Fruit fly (Drosophila melanogaster) whole organism, wandering third instar larva: ENCODE measurements around the gene CG5274.
A peak's percentile ranks its signal among the peaks of the same experiment; 100 is the strongest.

Source experiments
- Abd-B ChIP-seq: fragments of >200 bp; optimal IDR thresholded peaks from 2 replicates; lab custom pipeline; 2017; ENCODE audit warnings: missing biosample characterization, missing genetic modification characterization
- CG32264 ChIP-seq: fragments of 200-800 bp; sonication (Bioruptor generic); optimal IDR thresholded peaks from 2 replicates; lab custom pipeline; 2016; ENCODE audit warnings: missing biosample characterization, missing genetic modification characterization
- CG9705 ChIP-seq: fragments of 200-800 bp; sonication (Bioruptor generic); optimal IDR thresholded peaks from 2 replicates; lab custom pipeline; 2018; ENCODE audit warnings: missing biosample characterization, mild to moderate bottlenecking, missing genetic modification characterization
- CrebA ChIP-seq: fragments of 200-800 bp; sonication (Bioruptor generic); optimal IDR thresholded peaks from 2 replicates; lab custom pipeline; 2016; ENCODE audit warnings: missing biosample characterization, mild to moderate bottlenecking, missing genetic modification characterization, borderline replicate concordance
- Dfd ChIP-seq: fragments of >200 bp; optimal IDR thresholded peaks from 2 replicates; lab custom pipeline; 2017; ENCODE audit warnings: missing biosample characterization, missing genetic modification characterization
- Dif ChIP-seq: fragments of 200-275, 200-300 bp; sonication (Bioruptor generic); optimal IDR thresholded peaks from 2 replicates; lab custom pipeline; 2018; ENCODE audit warnings: missing biosample characterization, missing genetic modification characterization; ENCODE audit not compliant: partially characterized antibody
- GATAd ChIP-seq: sonication (Bioruptor generic); optimal IDR thresholded peaks from 2 replicates; lab custom pipeline; 2016; ENCODE audit warnings: missing biosample characterization, missing genetic modification characterization
- HLH106 ChIP-seq: fragments of 200-800 bp; optimal IDR thresholded peaks from 3 replicates; lab custom pipeline; 2019; ENCODE audit warnings: missing biosample characterization, mild to moderate bottlenecking, missing genetic modification characterization, moderate library complexity
- Hnf4 ChIP-seq: fragments of 200-800 bp; sonication (Bioruptor generic); optimal IDR thresholded peaks from 2 replicates; lab custom pipeline; 2016; ENCODE audit warnings: missing biosample characterization, mild to moderate bottlenecking, missing genetic modification characterization
- Hr78 ChIP-seq: fragments of >200 bp; optimal IDR thresholded peaks from 2 replicates; lab custom pipeline; 2017; ENCODE audit warnings: missing biosample characterization, missing genetic modification characterization
- Hr83 ChIP-seq: fragments of 200-300 bp; sonication (Bioruptor generic); optimal IDR thresholded peaks from 2 replicates; lab custom pipeline; 2016; ENCODE audit warnings: missing biosample characterization, mild to moderate bottlenecking, missing genetic modification characterization, moderate library complexity; ENCODE audit not compliant: poor library complexity, severe bottlenecking
- Jra ChIP-seq: sonication (Bioruptor generic); optimal IDR thresholded peaks from 2 replicates; lab custom pipeline; 2016; ENCODE audit warnings: missing biosample characterization, missing genetic modification characterization
- Mio ChIP-seq: sonication (Bioruptor generic); optimal IDR thresholded peaks from 2 replicates; lab custom pipeline; 2016; ENCODE audit warnings: missing biosample characterization, missing genetic modification characterization
- Myc ChIP-seq: fragments of >200 bp; optimal IDR thresholded peaks from 2 replicates; lab custom pipeline; 2017
- N ChIP-seq: fragments of >200 bp; optimal IDR thresholded peaks from 2 replicates; lab custom pipeline; 2018; ENCODE audit warnings: missing biosample characterization, missing external identifiers, missing genetic modification characterization
- OdsH ChIP-seq: fragments of 200-800 bp; sonication (Bioruptor generic); optimal IDR thresholded peaks from 2 replicates; lab custom pipeline; 2016; ENCODE audit warnings: missing biosample characterization, mild to moderate bottlenecking, missing genetic modification characterization
- Rel ChIP-seq, 2 experiments: fragments of 200-800 bp; sonication (Bioruptor generic) in 1 of 2; optimal IDR thresholded peaks; 2 replicates in 1 of 2; 3 replicates in 1 of 2; lab custom pipeline; 2016 to 2019; ENCODE audit warnings: mild to moderate bottlenecking in 2 of 2, missing biosample characterization in 2 of 2, missing genetic modification characterization in 2 of 2, moderate library complexity in 1 of 2
- Sp1 ChIP-seq: fragments of 200-800 bp; sonication (Bioruptor generic); optimal IDR thresholded peaks from 3 replicates; lab custom pipeline; 2019; ENCODE audit warnings: missing biosample characterization, mild to moderate bottlenecking, missing genetic modification characterization, moderate library complexity
- Vsx2 ChIP-seq: fragments of 200-300, 225-300 bp; sonication (Bioruptor generic); optimal IDR thresholded peaks from 2 replicates; lab custom pipeline; 2018; ENCODE audit warnings: missing biosample characterization, missing genetic modification characterization; ENCODE audit not compliant: partially characterized antibody
- br ChIP-seq: fragments of 200-800 bp; sonication (Bioruptor generic); optimal IDR thresholded peaks from 2 replicates; lab custom pipeline; 2016; ENCODE audit warnings: missing biosample characterization, missing genetic modification characterization
- brk ChIP-seq: fragments of 200-800 bp; sonication (Bioruptor generic); optimal IDR thresholded peaks from 2 replicates; lab custom pipeline; 2016; ENCODE audit warnings: missing biosample characterization, mild to moderate bottlenecking, missing genetic modification characterization
- dl ChIP-seq, 2 experiments: fragments of 175-275, 200-275 bp in 1 of 2; fragments of 200-275 bp in 1 of 2; sonication (Bioruptor generic); optimal IDR thresholded peaks; lab custom pipeline; 2018; ENCODE audit warnings: mild to moderate bottlenecking in 2 of 2, missing biosample characterization in 2 of 2, missing genetic modification characterization in 2 of 2, moderate library complexity in 2 of 2; ENCODE audit not compliant: partially characterized antibody in 2 of 2, insufficient read depth in 1 of 2
- dmrt93B ChIP-seq: fragments of 200-800 bp; sonication (Bioruptor generic); optimal IDR thresholded peaks from 2 replicates; lab custom pipeline; 2018; ENCODE audit warnings: missing biosample characterization, mild to moderate bottlenecking, missing genetic modification characterization
- dsf ChIP-seq: sonication (Bioruptor generic); optimal IDR thresholded peaks from 2 replicates; lab custom pipeline; 2016; ENCODE audit warnings: missing biosample characterization, missing genetic modification characterization, borderline replicate concordance
- ey ChIP-seq: fragments of 200-800 bp; sonication (Bioruptor generic); optimal IDR thresholded peaks from 2 replicates; lab custom pipeline; 2016; ENCODE audit warnings: missing biosample characterization, missing genetic modification characterization
- foxo ChIP-seq, 2 experiments: fragments of 200-800 bp; sonication (Bioruptor generic); optimal IDR thresholded peaks; 2 replicates in 1 of 2; 3 replicates in 1 of 2; lab custom pipeline; 2016 to 2017; ENCODE audit warnings: missing biosample characterization in 2 of 2, missing genetic modification characterization in 2 of 2
- h ChIP-seq: fragments of 200-800 bp; sonication (Bioruptor generic); optimal IDR thresholded peaks from 3 replicates; lab custom pipeline; 2016; ENCODE audit warnings: missing biosample characterization, mild to moderate bottlenecking, missing genetic modification characterization
- jim ChIP-seq: fragments of 175-275, 200-325 bp; sonication (Bioruptor generic); optimal IDR thresholded peaks from 2 replicates; lab custom pipeline; 2016; ENCODE audit warnings: missing biosample characterization, mild to moderate bottlenecking, missing genetic modification characterization
- lola ChIP-seq: fragments of >200 bp; optimal IDR thresholded peaks from 2 replicates; lab custom pipeline; 2017; ENCODE audit warnings: missing biosample characterization, missing genetic modification characterization
- pan ChIP-seq: fragments of >200 bp; optimal IDR thresholded peaks from 2 replicates; lab custom pipeline; 2017
- psq ChIP-seq: fragments of 200-800 bp; sonication (Bioruptor generic); optimal IDR thresholded peaks from 3 replicates; lab custom pipeline; 2017; ENCODE audit warnings: missing biosample characterization, mild to moderate bottlenecking, missing genetic modification characterization, moderate library complexity
- rgr ChIP-seq: fragments of 200-800 bp; sonication (Bioruptor generic); optimal IDR thresholded peaks from 3 replicates; lab custom pipeline; 2016; ENCODE audit warnings: missing biosample characterization, mild to moderate bottlenecking, missing genetic modification characterization
- sage ChIP-seq: fragments of 200-800 bp; sonication (Bioruptor generic); optimal IDR thresholded peaks from 2 replicates; lab custom pipeline; 2016; ENCODE audit warnings: missing biosample characterization, mild to moderate bottlenecking, missing genetic modification characterization
- sv ChIP-seq: fragments of 200-800 bp; sonication (Bioruptor generic); optimal IDR thresholded peaks from 3 replicates; lab custom pipeline; 2016; ENCODE audit warnings: missing biosample characterization, missing genetic modification characterization
- tai ChIP-seq: sonication (Bioruptor generic); optimal IDR thresholded peaks from 2 replicates; lab custom pipeline; 2016; ENCODE audit warnings: missing biosample characterization, missing genetic modification characterization
- usp ChIP-seq: fragments of >200 bp; optimal IDR thresholded peaks from 2 replicates; lab custom pipeline; 2017; ENCODE audit warnings: missing biosample characterization, missing genetic modification characterization
- woc ChIP-seq: sonication (Bioruptor generic); optimal IDR thresholded peaks from 2 replicates; lab custom pipeline; 2016; ENCODE audit warnings: missing biosample characterization, mild to moderate bottlenecking, missing genetic modification characterization

The CG5274 gene

DNA sequence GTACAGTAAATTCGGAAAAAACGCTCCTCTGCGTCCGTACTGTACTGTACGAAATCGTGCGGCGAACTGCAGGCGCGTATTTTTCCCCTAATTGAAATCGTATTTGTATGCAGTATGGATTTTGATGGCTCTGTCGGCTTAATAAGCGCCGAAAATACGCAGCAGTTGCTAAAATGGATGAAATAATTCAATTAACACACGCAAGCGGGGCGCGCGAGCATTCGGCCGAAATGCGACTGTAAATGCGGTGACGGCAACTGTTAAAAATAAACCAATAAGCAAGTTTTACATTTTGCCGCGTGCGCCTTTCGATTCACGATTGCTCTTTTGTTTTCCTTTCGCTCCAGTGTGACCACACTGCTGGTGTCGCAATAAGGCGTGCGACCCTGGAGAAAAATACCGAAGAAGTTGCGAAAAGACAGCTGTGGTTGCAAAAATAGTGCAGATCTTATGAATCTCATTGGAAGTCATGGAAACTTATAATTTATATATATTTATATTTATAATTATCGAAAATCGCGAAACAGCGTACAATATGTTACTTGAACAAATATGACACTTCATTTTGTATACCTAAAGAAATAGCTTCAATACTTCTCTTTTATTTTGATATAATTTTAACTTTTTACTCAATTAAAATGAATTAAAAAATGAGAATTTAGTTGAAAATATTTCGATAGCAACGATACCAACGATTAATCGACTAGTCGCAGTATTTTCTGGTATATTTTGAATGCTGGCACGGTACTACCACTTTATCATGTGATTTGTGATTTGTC lies 45.7 kb upstream of the CG5274 start, which contains the start of the genes CG32428 and CG5969:
Gene CG32428 (minus strand): TSS at position 703 of the 779 bp plus-strand sequence.
Gene CG5969 (plus strand): TSS at position 763 of the 779 bp plus-strand sequence.
- TF ChIP-seq Vsx2 (GFP tag; lab: Kevin White, UChicago), result no peak
- peak; percentile 13 for TF ChIP-seq ey (GFP tag; lab: Kevin White, UChicago)
- no peak for TF ChIP-seq Myc (lab: Kevin White, UChicago)
- peak; percentile 47 for TF ChIP-seq dmrt93B (GFP tag; lab: Kevin White, UChicago)
- peak; percentile 38 for TF ChIP-seq Hr83
- TF ChIP-seq usp (GFP tag; lab: Kevin White, UChicago), result no peak
- TF ChIP-seq br, result no peak
- peak; percentile 33 for TF ChIP-seq woc (GFP tag; lab: Kevin White, UChicago)
- no peak for TF ChIP-seq Abd-B (GFP tag; lab: Kevin White, UChicago)
- peak; percentile 38 for TF ChIP-seq CrebA (GFP tag; lab: Kevin White, UChicago)
- TF ChIP-seq pan, result no peak
- TF ChIP-seq CG32264, result no peak
- TF ChIP-seq tai, result peak; percentile 69
- TF ChIP-seq sage, result peak; percentile 29
- no peak for TF ChIP-seq dl (GFP tag; optimal IDR thresholded peaks at IDR 0.05; lab: Kevin White, UChicago; ENCODE audit: insufficient read depth in 1 of 2, partially characterized antibody in 2 of 2)
- no peak for TF ChIP-seq Mio (GFP tag; lab: Kevin White, UChicago)
- no peak for TF ChIP-seq sv (GFP tag; lab: Kevin White, UChicago)
- TF ChIP-seq lola, result no peak
- TF ChIP-seq h (GFP tag; lab: Kevin White, UChicago), result peak; percentile 71
- no peak for TF ChIP-seq jim (GFP tag; lab: Kevin White, UChicago)
- TF ChIP-seq Dif (GFP tag; lab: Kevin White, UChicago), result no peak
- TF ChIP-seq Jra (GFP tag; lab: Kevin White, UChicago), result peak; percentile 12
- TF ChIP-seq Hr78, result no peak
- no peak for TF ChIP-seq N (GFP tag; lab: Kevin White, UChicago)
- TF ChIP-seq Sp1, result peak; percentile 66
- TF ChIP-seq OdsH (GFP tag; lab: Kevin White, UChicago), result peak; percentile 18
- TF ChIP-seq Dfd (GFP tag; lab: Kevin White, UChicago), result no peak
- no peak for TF ChIP-seq dsf (GFP tag; lab: Kevin White, UChicago)
- peak; percentile 57 for TF ChIP-seq brk (GFP tag; lab: Kevin White, UChicago)
- peak; percentile 47 for TF ChIP-seq Hnf4 (GFP tag; lab: Kevin White, UChicago)
- TF ChIP-seq rgr (GFP tag; lab: Kevin White, UChicago), result peak; percentile 49
- TF ChIP-seq Rel (GFP tag; optimal IDR thresholded peaks at IDR 0.05; lab: Kevin White, UChicago), result no peak
- TF ChIP-seq Rel (tag; optimal IDR thresholded peaks at IDR 0.05; lab: Kevin White, UChicago), result peak; percentile 66
- peak in 1 of 2 experiments; percentile 71 for TF ChIP-seq foxo (GFP tag; optimal IDR thresholded peaks at IDR 0.05; lab: Kevin White, UChicago)
- peak; percentile 83 for TF ChIP-seq HLH106 (tag; lab: Kevin White, UChicago)
- TF ChIP-seq CG9705 (GFP tag; lab: Kevin White, UChicago), result peak; percentile 39
- TF ChIP-seq GATAd (GFP tag; lab: Kevin White, UChicago), result peak; percentile 32
- TF ChIP-seq psq, result peak; percentile 91

DNA sequence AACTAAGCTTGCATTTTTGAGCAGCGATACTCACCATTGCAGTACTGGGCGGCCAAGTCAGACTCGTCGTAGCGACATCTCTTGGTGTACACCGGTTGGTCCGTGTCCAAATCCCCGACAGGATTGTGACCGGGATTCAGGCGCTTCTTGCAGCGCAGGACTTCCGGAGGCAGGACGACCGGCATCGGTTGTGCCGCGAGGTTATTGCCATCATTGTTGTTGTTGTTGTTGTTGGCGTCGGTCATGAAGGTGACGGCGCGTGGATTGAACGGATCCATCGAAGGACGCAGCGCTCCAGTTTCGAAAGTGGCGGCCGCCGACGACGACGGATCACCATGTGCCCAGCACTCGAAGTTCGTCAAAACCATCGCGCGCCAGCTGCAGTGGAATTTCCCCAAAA lies 45.1 kb upstream of the CG5274 start:
- no peak for TF ChIP-seq Hnf4 (GFP tag; lab: Kevin White, UChicago)
